Worm (Caenorhabditis elegans) whole organism, L2 larva: ENCODE data around the gene C14A6.3.

Experiments used
- ceh-16 ChIP-seq: fragments of 150-350 bp; optimal IDR thresholded peaks from 2 replicates; lab custom pipeline; 2014; ENCODE audit warnings: missing biosample characterization, missing genetic modification characterization
- nhr-25 ChIP-seq: fragments of 150-350 bp; sonication (generic microtip); optimal IDR thresholded peaks from 3 replicates; lab custom pipeline; 2014; ENCODE audit warnings: missing biosample characterization, missing genetic modification characterization
- nhr-77 ChIP-seq: fragments of 150-350 bp; optimal IDR thresholded peaks from 2 replicates; lab custom pipeline; 2014; ENCODE audit warnings: missing biosample characterization, missing genetic modification characterization
- peb-1 ChIP-seq: fragments of 150-350 bp; optimal IDR thresholded peaks from 2 replicates; lab custom pipeline; 2014; ENCODE audit warnings: missing biosample characterization, missing genetic modification characterization
- snpc-4 ChIP-seq: fragments of 150-350 bp; optimal IDR thresholded peaks from 2 replicates; lab custom pipeline; 2014; ENCODE audit warnings: missing biosample characterization, missing genetic modification characterization
- ztf-11 ChIP-seq: sonication (generic microtip); optimal IDR thresholded peaks from 2 replicates; lab custom pipeline; 2017; ENCODE audit warnings: missing biosample characterization, missing genetic modification characterization

- TF ChIP-seq ztf-11 (no peak), ceh-16 (tag; lab: Kevin White, UChicago) (no peak), nhr-25 (tag; lab: Kevin White, UChicago) (no peak), nhr-77 (tag; lab: Kevin White, UChicago) (no peak), peb-1 (no peak), snpc-4 (tag; lab: Kevin White, UChicago) (no peak)
These were observed 32.5 kb downstream of the C14A6.3 start, which contains the start of gene C31G12.4 for ce11 chrV:18178659-18179058.
